Worm (Caenorhabditis elegans): ENCODE data around the gene ndub-3.

The ndub-3 gene

DNA sequence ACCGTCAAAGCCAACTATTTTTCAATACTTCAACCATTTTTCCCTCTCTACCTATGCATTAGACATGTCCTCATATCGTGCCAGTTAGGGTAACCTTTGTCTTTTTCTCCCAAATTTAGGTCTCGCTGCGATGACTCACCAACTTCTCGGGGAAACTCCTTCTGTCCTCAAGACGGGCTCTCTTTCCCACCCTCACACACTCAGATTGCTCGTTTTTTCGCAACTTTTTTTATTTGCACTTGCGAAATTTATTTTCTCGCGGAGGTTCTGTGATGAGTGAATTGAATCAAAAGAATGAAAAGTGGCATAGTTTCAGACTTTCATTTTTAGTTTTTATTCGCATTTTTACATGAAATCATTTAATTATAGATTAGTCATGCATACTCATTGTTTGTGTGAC is 44.4 kb downstream of the ndub-3 start:
- TF ChIP-seq ama-1 (optimal IDR thresholded peaks at IDR 0.05), result no peak

DNA sequence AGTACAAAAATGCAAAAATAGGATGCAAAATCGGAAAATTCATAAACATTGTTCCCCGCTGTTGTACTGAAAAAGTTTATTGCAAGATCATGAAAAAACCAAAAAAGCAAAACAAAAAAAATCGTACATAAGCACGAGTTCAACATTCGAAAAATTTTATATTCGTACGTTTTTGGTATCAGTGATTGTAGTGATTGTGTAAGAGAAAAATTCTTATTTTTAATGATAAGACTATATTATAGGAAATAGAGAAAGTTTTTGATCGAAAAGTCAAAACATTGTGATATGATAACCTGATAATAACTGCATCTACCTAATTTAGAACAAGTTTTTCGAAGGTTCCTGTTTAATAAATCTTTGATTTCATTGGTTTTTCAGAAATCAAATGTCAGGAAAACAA is 47.4 kb downstream of the ndub-3 start:
- no peak for TF ChIP-seq hmg-4 (GFP tag; optimal IDR thresholded peaks at IDR 0.05)
- no peak for TF ChIP-seq tbx-37 (GFP tag; conservative IDR thresholded peaks at IDR 0.05)
- no peak for TF ChIP-seq scrt-1 (GFP tag; IDR thresholded peaks at IDR 0.05)
- TF ChIP-seq ama-1 (optimal IDR thresholded peaks at IDR 0.05), result no peak
- no peak for TF ChIP-seq ceh-13 (GFP tag; optimal IDR thresholded peaks at IDR 0.05)
- no peak for TF ChIP-seq ceh-36 (tag; optimal IDR thresholded peaks at IDR 0.05)
- TF ChIP-seq pes-1 (GFP tag; IDR thresholded peaks at IDR 0.05), result no peak
- no peak for TF ChIP-seq aly-1 (tag; optimal IDR thresholded peaks at IDR 0.05)
- no peak for TF ChIP-seq sea-1 (GFP tag; conservative IDR thresholded peaks at IDR 0.05)
- no peak for TF ChIP-seq hmbx-1 (tag; optimal IDR thresholded peaks at IDR 0.05)
- no peak for TF ChIP-seq tbx-11 (GFP tag; IDR thresholded peaks at IDR 0.05)
- TF ChIP-seq hnd-1 (tag; optimal IDR thresholded peaks at IDR 0.05), result no peak
- no peak for TF ChIP-seq F13C5.2 (tag; optimal IDR thresholded peaks at IDR 0.05)
- TF ChIP-seq ets-7 (tag; optimal IDR thresholded peaks at IDR 0.05), result no peak
- TF ChIP-seq tra-4 (tag; optimal IDR thresholded peaks at IDR 0.05), result no peak
- no peak for TF ChIP-seq B0310.2 (tag; optimal IDR thresholded peaks at IDR 0.05)
- no peak for TF ChIP-seq flt-1 (GFP tag; IDR thresholded peaks at IDR 0.05)

DNA sequence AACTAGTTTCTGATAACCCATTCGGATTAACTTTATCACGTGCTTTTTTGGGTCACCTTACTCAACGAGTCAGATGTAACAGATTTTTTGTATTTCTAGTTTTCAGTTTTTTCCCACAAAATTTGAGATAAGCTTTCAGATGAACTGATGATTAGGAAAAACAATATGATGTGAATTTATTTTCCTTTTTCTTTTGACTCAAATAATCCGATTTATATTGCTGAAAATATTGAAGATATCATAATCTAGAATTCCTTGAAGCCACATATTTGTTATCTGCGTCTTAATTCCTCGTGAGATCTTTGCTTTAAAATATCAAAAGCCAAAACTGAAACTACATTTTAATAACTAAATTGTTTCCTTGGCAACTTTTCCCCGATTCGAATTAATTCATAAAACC is 48.0 kb downstream of the ndub-3 start:
- TF ChIP-seq B0310.2 (tag; optimal IDR thresholded peaks at IDR 0.05) (no peak), tbx-37 (GFP tag; conservative IDR thresholded peaks at IDR 0.05) (no peak), tra-4 (tag; optimal IDR thresholded peaks at IDR 0.05) (no peak), hnd-1 (tag; optimal IDR thresholded peaks at IDR 0.05) (no peak), F13C5.2 (tag; optimal IDR thresholded peaks at IDR 0.05) (no peak)

DNA sequence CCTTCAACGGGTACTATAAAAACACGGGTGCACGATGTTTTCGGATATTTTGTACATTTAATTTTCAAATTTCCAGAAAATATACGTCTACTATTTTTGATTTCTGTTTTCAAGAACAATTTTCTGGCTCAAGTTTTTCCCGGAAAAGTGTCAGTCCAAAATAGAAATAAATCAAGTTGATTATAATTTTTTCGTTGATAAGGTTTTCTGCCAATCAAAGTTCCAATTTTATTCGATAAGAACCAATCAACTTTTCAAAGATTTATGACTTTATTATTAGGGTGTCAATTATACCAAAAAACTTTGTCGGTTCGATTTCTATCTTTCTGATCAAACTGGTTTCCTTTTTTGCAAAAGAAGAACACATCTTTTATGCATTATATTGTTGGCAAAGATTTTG is 50.0 kb downstream of the ndub-3 start:
- TF ChIP-seq tra-4 (tag; optimal IDR thresholded peaks at IDR 0.05) (no peak), scrt-1 (GFP tag; IDR thresholded peaks at IDR 0.05) (no peak), hmg-4 (GFP tag; optimal IDR thresholded peaks at IDR 0.05) (no peak), ceh-36 (tag; optimal IDR thresholded peaks at IDR 0.05) (no peak), hnd-1 (tag; optimal IDR thresholded peaks at IDR 0.05) (no peak), F13C5.2 (tag; optimal IDR thresholded peaks at IDR 0.05) (no peak), ceh-13 (GFP tag; optimal IDR thresholded peaks at IDR 0.05) (no peak), B0310.2 (tag; optimal IDR thresholded peaks at IDR 0.05) (no peak), tbx-11 (GFP tag; IDR thresholded peaks at IDR 0.05) (no peak), sea-1 (GFP tag; conservative IDR thresholded peaks at IDR 0.05) (no peak), pes-1 (GFP tag; IDR thresholded peaks at IDR 0.05) (no peak), aly-1 (tag; optimal IDR thresholded peaks at IDR 0.05) (no peak), tbx-37 (GFP tag; conservative IDR thresholded peaks at IDR 0.05) (no peak), hmbx-1 (tag; optimal IDR thresholded peaks at IDR 0.05) (no peak)

Data from whole organism, early embryonic.